Worm (Caenorhabditis elegans): Measurements from ENCODE around the gene spig-10.

- TF ChIP-seq dmd-8 (GFP tag; IDR thresholded peaks at IDR 0.05) (no peak), aly-2 (tag; optimal IDR thresholded peaks at IDR 0.05) (no peak), spr-1 (tag; optimal IDR thresholded peaks at IDR 0.05) (no peak), egl-27 (tag; optimal IDR thresholded peaks at IDR 0.05) (no peak), unc-62 (GFP tag; optimal IDR thresholded peaks at IDR 0.05 in 1 of 2) (no peak), unc-62 (tag; optimal IDR thresholded peaks at IDR 0.05) (no peak), madf-5 (GFP tag; IDR thresholded peaks at IDR 0.05) (no peak), mes-2 (tag; optimal IDR thresholded peaks at IDR 0.05; ENCODE audit: poor library complexity, severe bottlenecking) (no peak), F37D6.2 (tag; optimal IDR thresholded peaks at IDR 0.05) (no peak), ctbp-1 (GFP tag; IDR thresholded peaks at IDR 0.05) (no peak), daf-16 (GFP tag; optimal IDR thresholded peaks at IDR 0.05) (no peak), daf-16 (tag; optimal IDR thresholded peaks at IDR 0.05) (no peak), pqm-1 (tag; optimal IDR thresholded peaks at IDR 0.05) (no peak), snpc-4 (tag; optimal IDR thresholded peaks at IDR 0.05) (no peak), unc-130 (GFP tag; optimal IDR thresholded peaks at IDR 0.05) (no peak), ceh-20 (GFP tag; IDR thresholded peaks at IDR 0.05) (no peak)
Observed at ce11 chrV:6979019-6979418, 27.0 kb upstream of the spig-10 start, which contains the start of gene sre-12.
